Worm (Caenorhabditis elegans): Measurements from ENCODE around the gene T10C6.7.

- no peak for TF ChIP-seq blmp-1 (tag; optimal IDR thresholded peaks at IDR 0.05; ENCODE audit: insufficient read depth)
- TF ChIP-seq nhr-237 (tag; optimal IDR thresholded peaks at IDR 0.05) = no peak
- no peak for TF ChIP-seq snpc-4 (tag; optimal IDR thresholded peaks at IDR 0.05)
- TF ChIP-seq elt-3 (tag; optimal IDR thresholded peaks at IDR 0.05) = no peak
- TF ChIP-seq elt-1 (tag; optimal IDR thresholded peaks at IDR 0.05) = no peak
- TF ChIP-seq ztf-11 (tag; optimal IDR thresholded peaks at IDR 0.05) = no peak
- no peak for TF ChIP-seq lin-39 (tag; optimal IDR thresholded peaks at IDR 0.05)
- no peak for TF ChIP-seq sma-9 (GFP tag; optimal IDR thresholded peaks at IDR 0.05)
- TF ChIP-seq sma-9 (tag; optimal IDR thresholded peaks at IDR 0.05) = no peak
- TF ChIP-seq nhr-12 (tag; optimal IDR thresholded peaks at IDR 0.05) = no peak
- TF ChIP-seq lsy-2 (tag; optimal IDR thresholded peaks at IDR 0.05) = no peak
Measured at ce11 chrV:16061993-16062392, 30.5 kb upstream of the T10C6.7 start, which contains the start of gene fbxa-100.
